Fruit fly (Drosophila melanogaster): ENCODE measurements around the gene omd.
A peak's percentile ranks its signal among the peaks of the same experiment; 100 is the strongest.

Gene omd

dm6 chr3R:13645874-13646370, 41.1 kb downstream of the omd start, which contains the start of gene sqd (continued):
- TF ChIP-seq BEAF-32 (GFP tag; optimal IDR thresholded peaks at IDR 0.05) (peak; percentile 55), CG17568 (GFP tag; optimal IDR thresholded peaks at IDR 0.05) (peak; percentile 29), CG43689 (GFP tag; IDR thresholded peaks at IDR 0.05) (no peak), CG1024 (GFP tag; IDR thresholded peaks at IDR 0.05) (no peak), CG11247 (GFP tag; IDR thresholded peaks at IDR 0.05) (no peak), CG5245 (GFP tag; optimal IDR thresholded peaks at IDR 0.05) (no peak), ap (GFP tag; IDR thresholded peaks at IDR 0.05) (no peak), unc-4 (GFP tag; IDR thresholded peaks at IDR 0.05; ENCODE audit: partially characterized antibody) (no peak), CG15269 (tag; optimal IDR thresholded peaks at IDR 0.05) (peak; percentile 38), CG9932 (GFP tag; IDR thresholded peaks at IDR 0.05) (no peak), E2f2 (GFP tag; IDR thresholded peaks at IDR 0.05) (peak; percentile 45), sim (GFP tag; IDR thresholded peaks at IDR 0.05) (0 out of 2 replicates have a peak, but pooled peaks have one; percentile 34), Pdp1 (GFP tag; optimal IDR thresholded peaks at IDR 0.05) (peak in 1 of 2 experiments; percentile 48), maf-S (GFP tag; optimal IDR thresholded peaks at IDR 0.05) (no peak), Xbp1 (GFP tag; optimal IDR thresholded peaks at IDR 0.05) (peak; percentile 49), bcd (GFP tag; optimal IDR thresholded peaks at IDR 0.05) (peak; percentile 53), Bgb (GFP tag; IDR thresholded peaks at IDR 0.05; ENCODE audit: partially characterized antibody) (peak; percentile 15; the same call in 1 of the 2 replicates), CG13123 (GFP tag; optimal IDR thresholded peaks at IDR 0.05) (no peak), Bdp1 (GFP tag; optimal IDR thresholded peaks at IDR 0.05) (no peak), slbo (GFP tag; IDR thresholded peaks at IDR 0.05) (no peak; the same call in none of the 2 replicates), ATbp (GFP tag; optimal IDR thresholded peaks at IDR 0.05) (no peak), gsb (GFP tag; IDR thresholded peaks at IDR 0.05) (no peak), sd (tag; optimal IDR thresholded peaks at IDR 0.05) (no peak), pnt (GFP tag; optimal IDR thresholded peaks at IDR 0.05) (no peak), Fer2 (tag; optimal IDR thresholded peaks at IDR 0.05) (peak; percentile 43), tll (GFP tag; optimal IDR thresholded peaks at IDR 0.05) (peak in 1 of 2 experiments; percentile 11), CG2875 (GFP tag; optimal IDR thresholded peaks at IDR 0.05) (no peak), phol (tag; optimal IDR thresholded peaks at IDR 0.05) (peak; percentile 78), ken (GFP tag; IDR thresholded peaks at IDR 0.05) (no peak), Dp (GFP tag; optimal IDR thresholded peaks at IDR 0.05) (peak; percentile 3), HmgD (GFP tag; optimal IDR thresholded peaks at IDR 0.05) (peak; percentile 2), CG11085 (GFP tag; IDR thresholded peaks at IDR 0.05) (no peak), CG2202 (tag; optimal IDR thresholded peaks at IDR 0.05) (peak; percentile 5), ttk (GFP tag; IDR thresholded peaks at IDR 0.05) (no peak), Optix (GFP tag; IDR thresholded peaks at IDR 0.05) (no peak), CG10147 (GFP tag; optimal IDR thresholded peaks at IDR 0.05) (no peak), CG4360 (GFP tag; IDR thresholded peaks at IDR 0.05) (0 out of 2 replicates have a peak, but pooled peaks have one; percentile 15), CG8290 (GFP tag; optimal IDR thresholded peaks at IDR 0.05) (no peak), CG8290 (tag; optimal IDR thresholded peaks at IDR 0.05) (peak in 1 of 2 experiments; percentile 73), CG15073 (GFP tag; optimal IDR thresholded peaks at IDR 0.05) (no peak), Gug (GFP tag; IDR thresholded peaks at IDR 0.05) (no peak), CG7372 (GFP tag; IDR thresholded peaks at IDR 0.05) (peak; percentile 51; the same call in 1 of the 2 replicates), CG16779 (GFP tag; IDR thresholded peaks at IDR 0.05) (no peak), Jarid2 (GFP tag; optimal IDR thresholded peaks at IDR 0.05) (no peak), CG1233 (GFP tag; optimal IDR thresholded peaks at IDR 0.05) (peak; percentile 48), CG8765 (GFP tag; IDR thresholded peaks at IDR 0.05) (no peak), CG6683 (GFP tag; optimal IDR thresholded peaks at IDR 0.05) (no peak), tgo (GFP tag; IDR thresholded peaks at IDR 0.05) (no peak), CG33557 (GFP tag; optimal IDR thresholded peaks at IDR 0.05) (no peak), Gsc (GFP tag; IDR thresholded peaks at IDR 0.05) (no peak), CG6813 (GFP tag; optimal IDR thresholded peaks at IDR 0.05) (peak; percentile 58)
